Fruit fly (Drosophila melanogaster): Measurements from ENCODE around the gene CG33322.

dm6 chr2L:20775941-20776340 is 40.1 kb downstream of the CG33322 start:
- no peak for TF ChIP-seq otp (GFP tag; IDR thresholded peaks at IDR 0.05)
- no peak for TF ChIP-seq CG14441 (GFP tag; IDR thresholded peaks at IDR 0.05)
- TF ChIP-seq Ptx1 (GFP tag; IDR thresholded peaks at IDR 0.05) = no peak
- no peak for TF ChIP-seq CG18764 (GFP tag; optimal IDR thresholded peaks at IDR 0.05)

Data from whole organism, embryonic.